Worm (Caenorhabditis elegans): ENCODE results near the gene Y105C5B.5.
"Not testable (repeated sequence)": the region's sequence is repeated elsewhere in the genome, so short reads cannot be mapped to it uniquely, and the experiment has no call there.

The Y105C5B.5 gene

ce11 chrIV:15900158-15900557 is 867 bp downstream of the Y105C5B.5 start (continued):
- TF ChIP-seq cebp-1 (GFP tag; IDR thresholded peaks at IDR 0.05): no peak
- TF ChIP-seq cebp-1 (tag; optimal IDR thresholded peaks at IDR 0.05): no peak
- no peak for TF ChIP-seq repo-1 (tag; optimal IDR thresholded peaks at IDR 0.05)
- TF ChIP-seq nfya-1 (tag; optimal IDR thresholded peaks at IDR 0.05; ENCODE audit: borderline replicate concordance, insufficient read depth): no peak
- no peak for TF ChIP-seq B0261.1 (tag; optimal IDR thresholded peaks at IDR 0.05)
- TF ChIP-seq mel-28 (tag; optimal IDR thresholded peaks at IDR 0.05; ENCODE audit: borderline replicate concordance): peak; percentile 10
- peak; percentile 39 for TF ChIP-seq dpff-1 (tag; optimal IDR thresholded peaks at IDR 0.05)
- TF ChIP-seq zim-3 (tag; optimal IDR thresholded peaks at IDR 0.05): peak; percentile 83
- TF ChIP-seq unc-130 (GFP tag; optimal IDR thresholded peaks at IDR 0.05): no peak
- 0 out of 2 replicates have a peak, but pooled peaks have one; percentile 46 for TF ChIP-seq pbrm-1 (GFP tag; IDR thresholded peaks at IDR 0.05)
- no peak for TF ChIP-seq attf-3 (GFP tag; conservative IDR thresholded peaks at IDR 0.05)
- TF ChIP-seq ceh-79 (tag; optimal IDR thresholded peaks at IDR 0.05): peak; percentile 9
- TF ChIP-seq mcd-1 (GFP tag; IDR thresholded peaks at IDR 0.05): no peak
- no peak for TF ChIP-seq K12H6.12 (tag; optimal IDR thresholded peaks at IDR 0.05)
- TF ChIP-seq Y56A3A.18 (GFP tag; IDR thresholded peaks at IDR 0.05): no peak
- no peak for TF ChIP-seq attf-6 (GFP tag; IDR thresholded peaks at IDR 0.05)
- no peak for TF ChIP-seq Y53G8AR.9 (GFP tag; conservative IDR thresholded peaks at IDR 0.05)
- peak; percentile 20 for TF ChIP-seq tbp1 (GFP tag; optimal IDR thresholded peaks at IDR 0.05)
- no peak for TF ChIP-seq hlh-26 (GFP tag; conservative IDR thresholded peaks at IDR 0.05)
- no peak for TF ChIP-seq lag-1 (GFP tag; IDR thresholded peaks at IDR 0.05)
- no peak for TF ChIP-seq efl-1 (GFP tag; optimal IDR thresholded peaks at IDR 0.05)
- TF ChIP-seq F10E7.11 (tag; optimal IDR thresholded peaks at IDR 0.05): no peak
- no peak for TF ChIP-seq nhr-179 (tag; optimal IDR thresholded peaks at IDR 0.05)

- TF ChIP-seq ceh-58 (GFP tag; IDR thresholded peaks at IDR 0.05) (peak; percentile 100; the same call in 1 of the 2 replicates), hsf-1 (GFP tag; IDR thresholded peaks at IDR 0.05) (peak; percentile 100), madf-6 (GFP tag; IDR thresholded peaks at IDR 0.05) (peak; percentile 93), Y79H2A.3 (GFP tag; conservative IDR thresholded peaks at IDR 0.05) (peak; percentile 100), ztf-6 (GFP tag; IDR thresholded peaks at IDR 0.05) (peak; percentile 97), attf-6 (GFP tag; IDR thresholded peaks at IDR 0.05) (peak; percentile 99), rcor-1 (GFP tag; IDR thresholded peaks at IDR 0.05) (peak; percentile 99), ceh-40 (GFP tag; IDR thresholded peaks at IDR 0.05) (peak; percentile 98), F37B4.10 (GFP tag; IDR thresholded peaks at IDR 0.05) (0 out of 2 replicates have a peak, but pooled peaks have one; percentile 90), F33H1.4 (GFP tag; IDR thresholded peaks at IDR 0.05) (peak; percentile 71), cebp-1 (GFP tag; IDR thresholded peaks at IDR 0.05) (peak; percentile 92), egl-18 (GFP tag; IDR thresholded peaks at IDR 0.05) (peak; percentile 98; the same call in 1 of the 2 replicates), Y53G8AR.9 (GFP tag; conservative IDR thresholded peaks at IDR 0.05) (peak; percentile 98), dox-1 (GFP tag; IDR thresholded peaks at IDR 0.05) (peak; percentile 100; the same call in 1 of the 2 replicates), attf-3 (GFP tag; conservative IDR thresholded peaks at IDR 0.05) (peak; percentile 81), D2030.7 (GFP tag; IDR thresholded peaks at IDR 0.05) (peak; percentile 100), C17E4.6 (GFP tag; IDR thresholded peaks at IDR 0.05) (peak; percentile 97), ztf-25 (GFP tag; IDR thresholded peaks at IDR 0.05) (peak; percentile 97), Y67H2A.10 (GFP tag; conservative IDR thresholded peaks at IDR 0.05) (peak; percentile 99), madf-8 (GFP tag; conservative IDR thresholded peaks at IDR 0.05) (peak; percentile 85), hmg-20 (GFP tag; IDR thresholded peaks at IDR 0.05) (peak; percentile 83; the same call in 1 of the 2 replicates), C06A6.2 (GFP tag; conservative IDR thresholded peaks at IDR 0.05) (peak; percentile 86; the same call in 1 of the 2 replicates), nfya-2 (GFP tag; IDR thresholded peaks at IDR 0.05) (peak; percentile 95), Y56A3A.18 (GFP tag; IDR thresholded peaks at IDR 0.05) (peak; percentile 100), pbrm-1 (GFP tag; IDR thresholded peaks at IDR 0.05) (peak; percentile 97), ekl-4 (GFP tag; IDR thresholded peaks at IDR 0.05) (peak; percentile 98), B0019.2 (GFP tag; conservative IDR thresholded peaks at IDR 0.05) (peak; percentile 99), cebp-2 (GFP tag; IDR thresholded peaks at IDR 0.05) (peak; percentile 97; the same call in 1 of the 2 replicates), F39B2.1 (GFP tag; IDR thresholded peaks at IDR 0.05) (peak; percentile 97), madf-3 (GFP tag; IDR thresholded peaks at IDR 0.05) (peak; percentile 96), aptf-2 (GFP tag; conservative IDR thresholded peaks at IDR 0.05) (0 out of 2 replicates have a peak, but pooled peaks have one; percentile 47)
- TF ChIP-seq cebp-1 (tag; optimal IDR thresholded peaks at IDR 0.05): not testable (repeated sequence)
Measured at ce11 chrIV:15895861-15896260, 5.2 kb downstream of the Y105C5B.5 start.

All from whole organism, young adult.